Worm (Caenorhabditis elegans) whole organism, young adult: Measurements from ENCODE around the gene asp-3.

Experiments
- F39B2.1 ChIP-seq: fragments of 200-800 bp; sonication (Bioruptor generic); IDR thresholded peaks from 2 replicates; pipeline ENCODE4 v1.3.6; 2022; ENCODE audit warnings: missing genetic modification reagents, missing genetic modification characterization, missing compliant biosample characterization
- attf-3 ChIP-seq: fragments of 200-800 bp; sonication (Bioruptor generic); conservative IDR thresholded peaks from 2 replicates; pipeline ENCODE4 v1.3.6; 2022; ENCODE audit warnings: missing genetic modification reagents, missing genetic modification characterization, missing compliant biosample characterization
- ceh-27 ChIP-seq: fragments of 200-800 bp; sonication (Bioruptor generic); optimal IDR thresholded peaks from 2 replicates; lab custom pipeline; 2018; ENCODE audit warnings: mild to moderate bottlenecking, missing genetic modification characterization, moderate library complexity, missing compliant biosample characterization
- repo-1 ChIP-seq: sonication (generic microtip); optimal IDR thresholded peaks from 2 replicates; lab custom pipeline; 2017; ENCODE audit warnings: mild to moderate bottlenecking, missing genetic modification characterization, missing compliant biosample characterization

DNA sequence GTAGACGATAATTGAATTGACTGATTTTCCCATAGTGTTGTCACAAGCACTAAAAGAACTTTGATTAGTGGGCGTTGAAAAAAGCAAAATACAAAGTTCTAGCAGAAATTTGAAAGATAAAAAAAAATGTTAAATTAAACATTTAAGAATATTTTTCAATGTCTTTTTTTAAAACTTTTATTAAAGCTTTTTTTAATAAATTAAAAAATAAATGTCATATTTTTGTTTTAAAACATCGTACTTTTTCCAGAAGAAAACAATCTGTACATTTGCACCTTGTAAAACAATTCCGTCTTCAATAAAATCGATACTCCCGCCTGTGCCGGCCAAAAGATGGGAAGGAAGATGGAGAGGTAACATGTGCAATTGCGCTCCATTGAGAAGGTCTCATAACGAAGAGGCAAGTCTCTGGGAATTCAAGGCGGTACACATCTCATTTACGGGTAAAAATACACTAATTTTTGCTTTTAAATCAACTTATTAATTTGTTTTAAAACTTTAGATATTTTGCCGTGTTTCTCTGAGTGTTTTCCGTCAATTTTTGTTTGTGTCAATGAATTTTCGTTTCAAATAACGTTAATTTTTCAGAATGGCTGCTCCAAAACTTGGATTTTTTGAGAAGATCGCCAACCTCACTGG is 49.9 kb downstream of the asp-3 start, which contains the start of the genes glr-6 and asg-2:
- TF ChIP-seq attf-3 (no peak), F39B2.1 (GFP tag; lab: Robert Waterston, UW) (no peak), ceh-27 (GFP tag; lab: Kevin White, UChicago) (peak; percentile 56), repo-1 (tag; lab: Kevin White, UChicago) (no peak)
